Worm (Caenorhabditis elegans) whole organism, midembryonic: ENCODE data around the gene epac-1.

Source experiments
- T22C8.4 ChIP-seq: fragments of 200-800 bp; sonication (Bioruptor generic); IDR thresholded peaks from 2 replicates; pipeline ENCODE4 v1.3.6; 2022; ENCODE audit warnings: missing genetic modification characterization, missing compliant biosample characterization
- cog-1 ChIP-seq: sonication (generic microtip); optimal IDR thresholded peaks from 2 replicates; lab custom pipeline; 2016; ENCODE audit warnings: missing genetic modification characterization, missing compliant biosample characterization
- tab-1 ChIP-seq: fragments of 200-800 bp; sonication (Bioruptor generic); IDR thresholded peaks from 2 replicates; pipeline ENCODE4 v1.3.6; 2022; ENCODE audit warnings: missing genetic modification characterization, missing compliant biosample characterization

ce11 chrIII:10196796-10197195 is 7.8 kb downstream of the epac-1 start:
- TF ChIP-seq T22C8.4 (GFP tag; lab: Robert Waterston, UW) (no peak), cog-1 (tag; lab: Kevin White, UChicago) (no peak), tab-1 (no peak)
